Fruit fly (Drosophila melanogaster) whole organism, embryonic: ENCODE results near the gene CG11768.

ENCODE experiments used
- Adf1 ChIP-seq: fragments of 200-800 bp; sonication (Bioruptor generic); IDR thresholded peaks from 2 replicates; pipeline ENCODE4 v1.3.6; 2022; ENCODE audit warnings: missing biosample characterization, missing genetic modification characterization
- Atf6 ChIP-seq: fragments of 200-800 bp; sonication (Bioruptor generic); IDR thresholded peaks from 2 replicates; pipeline ENCODE4 v1.3.6; 2022; ENCODE audit warnings: missing biosample characterization, missing genetic modification characterization
- B-H2 ChIP-seq: fragments of 200-800 bp; sonication (Bioruptor generic); optimal IDR thresholded peaks from 2 replicates; lab custom pipeline; 2018; ENCODE audit warnings: missing biosample characterization, mild to moderate bottlenecking, missing genetic modification characterization
- Blimp-1 ChIP-seq: fragments of 200-800 bp; sonication (Bioruptor generic); optimal IDR thresholded peaks from 3 replicates; lab custom pipeline; 2018; ENCODE audit warnings: missing biosample characterization, missing genetic modification characterization, mild to moderate bottlenecking, moderate library complexity, missing genetic modification reagents
- Bteb2 ChIP-seq: fragments of 200-800 bp; sonication (Bioruptor generic); optimal IDR thresholded peaks from 2 replicates; lab custom pipeline; 2016; ENCODE audit warnings: missing biosample characterization, missing genetic modification characterization
- CG12299 ChIP-seq: fragments of 200-800 bp; sonication (Bioruptor generic); optimal IDR thresholded peaks from 2 replicates; lab custom pipeline; 2018; ENCODE audit warnings: missing biosample characterization, mild to moderate bottlenecking, missing genetic modification characterization
- CG15479 ChIP-seq: fragments of 200-800 bp; sonication (Bioruptor generic); optimal IDR thresholded peaks from 3 replicates; lab custom pipeline; 2019; ENCODE audit warnings: missing biosample characterization, mild to moderate bottlenecking, missing genetic modification characterization, moderate library complexity
- CG15601 ChIP-seq: fragments of 200-800 bp; sonication (Bioruptor generic); optimal IDR thresholded peaks from 3 replicates; lab custom pipeline; 2019; ENCODE audit warnings: missing biosample characterization, mild to moderate bottlenecking, missing genetic modification characterization, moderate library complexity
- CG17385 ChIP-seq: fragments of 200-800 bp; sonication (Bioruptor generic); optimal IDR thresholded peaks from 3 replicates; lab custom pipeline; 2018; ENCODE audit warnings: missing biosample characterization, mild to moderate bottlenecking, missing genetic modification characterization
- CG2120 ChIP-seq: fragments of 200-800 bp; sonication (Bioruptor generic); optimal IDR thresholded peaks from 3 replicates; lab custom pipeline; 2016; ENCODE audit warnings: missing biosample characterization, missing genetic modification characterization
- CG2202 ChIP-seq: fragments of 200-800 bp; sonication (Bioruptor generic); optimal IDR thresholded peaks from 2 replicates; lab custom pipeline; 2018; ENCODE audit warnings: missing biosample characterization, mild to moderate bottlenecking, missing genetic modification characterization
- CG3281 ChIP-seq: fragments of 200-800 bp; sonication (Bioruptor generic); optimal IDR thresholded peaks from 3 replicates; lab custom pipeline; 2017; ENCODE audit warnings: missing biosample characterization, mild to moderate bottlenecking, missing genetic modification characterization
- CG4328 ChIP-seq: fragments of 200-800 bp; sonication (Bioruptor generic); optimal IDR thresholded peaks from 3 replicates; lab custom pipeline; 2017; ENCODE audit warnings: missing biosample characterization, missing genetic modification reagents, missing genetic modification characterization
- CG4617 ChIP-seq: fragments of 200-800 bp; sonication (Bioruptor generic); optimal IDR thresholded peaks from 3 replicates; lab custom pipeline; 2016; ENCODE audit warnings: missing biosample characterization, missing genetic modification characterization, borderline replicate concordance
- CG6765 ChIP-seq: fragments of 200-800 bp; sonication (Bioruptor generic); optimal IDR thresholded peaks from 3 replicates; lab custom pipeline; 2017; ENCODE audit warnings: missing biosample characterization, mild to moderate bottlenecking, missing genetic modification characterization
- CG6791 ChIP-seq: fragments of 200-800 bp; sonication (Bioruptor generic); IDR thresholded peaks from 3 replicates; pipeline ENCODE4 v1.3.6; 2022; ENCODE audit warnings: missing biosample characterization, missing genetic modification characterization; ENCODE audit not compliant: partially characterized antibody
- CG7839 ChIP-seq: fragments of 200-800 bp; sonication (Bioruptor generic); optimal IDR thresholded peaks from 3 replicates; lab custom pipeline; 2018; ENCODE audit warnings: missing biosample characterization, mild to moderate bottlenecking, missing genetic modification characterization, moderate library complexity
- CG8944 ChIP-seq: fragments of 200-800 bp; sonication (Bioruptor generic); optimal IDR thresholded peaks from 3 replicates; lab custom pipeline; 2016; ENCODE audit warnings: missing biosample characterization, missing genetic modification characterization
- CoRest ChIP-seq: fragments of 200-800 bp; sonication (Bioruptor generic); optimal IDR thresholded peaks from 3 replicates; lab custom pipeline; 2018; ENCODE audit warnings: missing biosample characterization, mild to moderate bottlenecking, missing genetic modification characterization, moderate library complexity
- Dll ChIP-seq: fragments of 200-800 bp; sonication (Bioruptor generic); IDR thresholded peaks from 4 replicates; pipeline ENCODE4 v1.3.6; 2022; ENCODE audit warnings: missing biosample characterization, missing genetic modification characterization; ENCODE audit not compliant: partially characterized antibody
- Drgx ChIP-seq: fragments of 200-800 bp; sonication (Bioruptor generic); IDR thresholded peaks from 2 replicates; pipeline ENCODE4 v1.3.6; 2022; ENCODE audit warnings: missing biosample characterization, missing genetic modification characterization
- Elba2 ChIP-seq: fragments of 200-800 bp; sonication (Bioruptor generic); optimal IDR thresholded peaks from 3 replicates; lab custom pipeline; 2016; ENCODE audit warnings: missing biosample characterization, missing genetic modification characterization
- Fer3 ChIP-seq: fragments of 200-800 bp; sonication (Bioruptor generic); optimal IDR thresholded peaks from 2 replicates; lab custom pipeline; 2018; ENCODE audit warnings: missing biosample characterization, mild to moderate bottlenecking, missing genetic modification characterization, moderate library complexity
- Gug ChIP-seq: fragments of 200-800 bp; sonication (Bioruptor generic); IDR thresholded peaks from 4 replicates; pipeline ENCODE4 v1.3.6; 2022; ENCODE audit warnings: missing biosample characterization, missing genetic modification characterization
- HmgZ ChIP-seq: fragments of 200-800 bp; sonication (Bioruptor generic); optimal IDR thresholded peaks from 2 replicates; lab custom pipeline; 2018; ENCODE audit warnings: missing biosample characterization, mild to moderate bottlenecking, missing genetic modification characterization
- Hr3 ChIP-seq: fragments of 200-800 bp; sonication (Bioruptor generic); optimal IDR thresholded peaks from 3 replicates; lab custom pipeline; 2016; ENCODE audit warnings: missing biosample characterization, missing genetic modification characterization
- Lpt ChIP-seq: fragments of >200 bp; optimal IDR thresholded peaks from 2 replicates; lab custom pipeline; 2018; ENCODE audit warnings: missing biosample characterization, missing genetic modification characterization
- MBD-R2 ChIP-seq: fragments of 200-800 bp; sonication (Bioruptor generic); IDR thresholded peaks from 2 replicates; pipeline ENCODE4 v1.3.6; 2022; ENCODE audit warnings: missing biosample characterization, missing genetic modification characterization
- Med ChIP-seq: fragments of 200-800 bp; sonication (Bioruptor generic); peaks from one replicate; lab custom pipeline; 2016; ENCODE audit warnings: missing biosample characterization, missing genetic modification characterization, mild to moderate bottlenecking, inconsistent platforms, moderate library complexity
- Mes4 ChIP-seq: fragments of 200-800 bp; sonication (Bioruptor generic); optimal IDR thresholded peaks from 2 replicates; lab custom pipeline; 2016; ENCODE audit warnings: missing biosample characterization, missing genetic modification characterization
- NC2β ChIP-seq: fragments of 200-800 bp; sonication (Bioruptor generic); optimal IDR thresholded peaks from 2 replicates; lab custom pipeline; 2016; ENCODE audit warnings: missing biosample characterization, missing genetic modification characterization
- amos ChIP-seq: fragments of 200-800 bp; sonication (Bioruptor generic); IDR thresholded peaks from 2 replicates; pipeline ENCODE4 v1.3.6; 2022; ENCODE audit warnings: missing biosample characterization, missing genetic modification characterization; ENCODE audit not compliant: partially characterized antibody
- bab2 ChIP-seq: fragments of 200-800 bp; sonication (Bioruptor generic); optimal IDR thresholded peaks from 2 replicates; lab custom pipeline; 2016; ENCODE audit warnings: missing biosample characterization, missing genetic modification characterization
- bsh ChIP-seq, 2 experiments: fragments of 200-800 bp; sonication (Bioruptor generic); optimal IDR thresholded peaks; 2 replicates each; lab custom pipeline; 2017 to 2018; ENCODE audit warnings: mild to moderate bottlenecking in 2 of 2, missing biosample characterization in 2 of 2, missing genetic modification characterization in 2 of 2, moderate library complexity in 1 of 2
- crp ChIP-seq, 2 experiments: fragments of 200-800 bp; sonication (Bioruptor generic); optimal IDR thresholded peaks; 2 replicates in 1 of 2; 3 replicates in 1 of 2; lab custom pipeline; 2017; ENCODE audit warnings: missing biosample characterization in 2 of 2, missing genetic modification characterization in 2 of 2, mild to moderate bottlenecking in 1 of 2, moderate library complexity in 1 of 2
- cwo ChIP-seq: fragments of 200-800 bp; sonication (Bioruptor generic); optimal IDR thresholded peaks from 3 replicates; lab custom pipeline; 2017; ENCODE audit warnings: missing biosample characterization, missing genetic modification characterization, mild to moderate bottlenecking, moderate library complexity, missing genetic modification reagents
- gce ChIP-seq: fragments of 200-800 bp; sonication (Bioruptor generic); IDR thresholded peaks from 3 replicates; pipeline ENCODE4 v1.3.6; 2022; ENCODE audit warnings: missing biosample characterization, missing genetic modification characterization
- hbn ChIP-seq: fragments of 200-800 bp; sonication (Bioruptor generic); IDR thresholded peaks from 2 replicates; pipeline ENCODE4 v1.3.6; 2022; ENCODE audit warnings: missing biosample characterization, missing genetic modification characterization; ENCODE audit not compliant: partially characterized antibody
- hth ChIP-seq: fragments of >200 bp; optimal IDR thresholded peaks from 2 replicates; lab custom pipeline; 2017; ENCODE audit warnings: inconsistent platforms
- jumu ChIP-seq: fragments of 200-800 bp; sonication (Bioruptor generic); optimal IDR thresholded peaks from 3 replicates; lab custom pipeline; 2016; ENCODE audit warnings: missing biosample characterization, missing genetic modification characterization
- maf-S ChIP-seq: fragments of 200-800 bp; sonication (Bioruptor generic); optimal IDR thresholded peaks from 2 replicates; lab custom pipeline; 2016; ENCODE audit warnings: missing biosample characterization, missing genetic modification characterization
- odd ChIP-seq: fragments of 200-800 bp; sonication (Bioruptor generic); optimal IDR thresholded peaks from 2 replicates; lab custom pipeline; 2017; ENCODE audit warnings: missing biosample characterization, mild to moderate bottlenecking, missing genetic modification characterization
- ro ChIP-seq: fragments of 200-800 bp; sonication (Bioruptor generic); IDR thresholded peaks from 2 replicates; pipeline ENCODE4 v1.3.6; 2022; ENCODE audit warnings: missing biosample characterization, missing genetic modification characterization
- sob ChIP-seq: fragments of 200-800 bp; sonication (Bioruptor generic); IDR thresholded peaks from 2 replicates; pipeline ENCODE4 v1.3.6; 2022; ENCODE audit warnings: missing biosample characterization, missing genetic modification characterization
- stc ChIP-seq: fragments of 200-800 bp; sonication (Bioruptor generic); IDR thresholded peaks from 2 replicates; pipeline ENCODE4 v1.3.6; 2022; ENCODE audit warnings: missing biosample characterization, missing genetic modification characterization
- stwl ChIP-seq: fragments of 200-800 bp; sonication (Bioruptor generic); optimal IDR thresholded peaks from 3 replicates; lab custom pipeline; 2018; ENCODE audit warnings: missing biosample characterization, mild to moderate bottlenecking, missing genetic modification characterization, moderate library complexity
- tgo ChIP-seq: fragments of 200-800 bp; sonication (Bioruptor generic); IDR thresholded peaks from 3 replicates; pipeline ENCODE4 v1.3.6; 2022; ENCODE audit warnings: missing biosample characterization, missing genetic modification characterization
- ttk ChIP-seq: fragments of 200-800 bp; sonication (Bioruptor generic); IDR thresholded peaks from 2 replicates; pipeline ENCODE4 v2.1.2; 2022; ENCODE audit warnings: missing biosample characterization, missing genetic modification characterization
- vvl ChIP-seq: fragments of 200-800 bp; sonication (Bioruptor generic); IDR thresholded peaks from 2 replicates; pipeline ENCODE4 v1.3.6; 2022; ENCODE audit warnings: missing biosample characterization, missing genetic modification characterization
- wor ChIP-seq: fragments of 200-800 bp; sonication (Bioruptor generic); IDR thresholded peaks from 2 replicates; pipeline ENCODE4 v1.3.6; 2022; ENCODE audit warnings: missing biosample characterization, missing genetic modification characterization
- yki ChIP-seq: fragments of >200 bp; optimal IDR thresholded peaks from 3 replicates; lab custom pipeline; 2018

CG11768 gene

dm6 chr3R:8792463-8793175 lies 24.6 kb upstream of the CG11768 start (continued):
- TF ChIP-seq CG12299 (tag; lab: Kevin White, UChicago) = no peak
- no peak for TF ChIP-seq ttk (GFP tag; lab: Robert Waterston, UW)
- TF ChIP-seq Atf6 = no peak
- TF ChIP-seq jumu (GFP tag; lab: Kevin White, UChicago) = no peak
- no peak for TF ChIP-seq maf-S
- TF ChIP-seq Dll = 0 out of 4 replicates have a peak, but pooled peaks have one; percentile 27
- TF ChIP-seq Drgx (GFP tag; lab: Robert Waterston, UW) = peak; percentile 51; the same call in 1 of the 2 replicates
- no peak for TF ChIP-seq crp (GFP tag; optimal IDR thresholded peaks at IDR 0.05; lab: Kevin White, UChicago)
- no peak for TF ChIP-seq stc (GFP tag; lab: Robert Waterston, UW)
- TF ChIP-seq gce (GFP tag; lab: Robert Waterston, UW) = no peak
- no peak for TF ChIP-seq Gug (GFP tag; lab: Robert Waterston, UW)
- TF ChIP-seq NC2β (GFP tag; lab: Kevin White, UChicago) = no peak
- TF ChIP-seq CG6791 (GFP tag; lab: Robert Waterston, UW) = no peak
- no peak for TF ChIP-seq bab2 (GFP tag; lab: Kevin White, UChicago)
- no peak for TF ChIP-seq hth
- TF ChIP-seq cwo (GFP tag; lab: Kevin White, UChicago) = no peak
- no peak for TF ChIP-seq B-H2 (GFP tag; lab: Kevin White, UChicago)
- TF ChIP-seq MBD-R2 (GFP tag; lab: Robert Waterston, UW) = no peak
- peak; percentile 62 for TF ChIP-seq Med (GFP tag; lab: Kevin White, UChicago)
- TF ChIP-seq CG2120 = no peak
- TF ChIP-seq wor (GFP tag; lab: Robert Waterston, UW) = no peak
- TF ChIP-seq Mes4 (GFP tag; lab: Kevin White, UChicago) = no peak
- TF ChIP-seq Hr3 = no peak
- TF ChIP-seq hbn (GFP tag; lab: Robert Waterston, UW) = no peak
- TF ChIP-seq CG6765 (GFP tag; lab: Kevin White, UChicago) = no peak
- TF ChIP-seq yki (lab: Kevin White, UChicago) = peak; percentile 36
- TF ChIP-seq CG7839 = no peak
- no peak for TF ChIP-seq odd (GFP tag; lab: Kevin White, UChicago)
- TF ChIP-seq tgo (GFP tag; lab: Robert Waterston, UW) = no peak
- TF ChIP-seq CG15479 = peak; percentile 37
- peak; percentile 19; the same call in 1 of the 2 replicates for TF ChIP-seq vvl (GFP tag; lab: Robert Waterston, UW)
- TF ChIP-seq amos = no peak
- no peak for TF ChIP-seq CG4328 (GFP tag; lab: Kevin White, UChicago)
- TF ChIP-seq CG8944 (GFP tag; lab: Kevin White, UChicago) = no peak
- TF ChIP-seq Blimp-1 (GFP tag; lab: Kevin White, UChicago) = peak; percentile 87
- no peak for TF ChIP-seq ro
- TF ChIP-seq Fer3 = no peak
- no peak for TF ChIP-seq CoRest
- no peak for TF ChIP-seq CG17385 (GFP tag; lab: Kevin White, UChicago)
- TF ChIP-seq Elba2 (GFP tag; lab: Kevin White, UChicago) = no peak
- TF ChIP-seq HmgZ (tag; lab: Kevin White, UChicago) = no peak
- no peak for TF ChIP-seq CG4617 (GFP tag; lab: Kevin White, UChicago)
- TF ChIP-seq CG15601 = no peak
- no peak for TF ChIP-seq sob
- TF ChIP-seq Lpt (GFP tag; lab: Kevin White, UChicago) = no peak
- peak in 1 of 2 experiments; percentile 84 for TF ChIP-seq bsh (GFP tag; optimal IDR thresholded peaks at IDR 0.05; lab: Kevin White, UChicago)
- TF ChIP-seq CG2202 (tag; lab: Kevin White, UChicago) = no peak
- TF ChIP-seq stwl (tag; lab: Kevin White, UChicago) = no peak
- no peak for TF ChIP-seq CG3281 (GFP tag; lab: Kevin White, UChicago)
- no peak for TF ChIP-seq Bteb2
- TF ChIP-seq Adf1 (GFP tag; lab: Robert Waterston, UW) = no peak
